Worm (Caenorhabditis elegans): Measurements from ENCODE around the gene srh-190.

srh-190 gene

ce11 chrV:3868905-3869304 lies 34.0 kb upstream of the srh-190 start, which contains the start of gene nhr-157:
nhr-157 (minus strand) TSS chrV:3869005.
- TF ChIP-seq fos-1 (tag; optimal IDR thresholded peaks at IDR 0.05) (no peak), ceh-82 (tag; optimal IDR thresholded peaks at IDR 0.05) (no peak), unc-62 (GFP tag; optimal IDR thresholded peaks at IDR 0.05) (no peak), F13H6.1 (tag; optimal IDR thresholded peaks at IDR 0.05) (no peak)

ce11 chrV:3870359-3870758 lies 32.5 kb upstream of the srh-190 start:
- TF ChIP-seq unc-62 (GFP tag; optimal IDR thresholded peaks at IDR 0.05) (no peak), mab-5 (tag; optimal IDR thresholded peaks at IDR 0.05) (no peak), lin-39 (tag; optimal IDR thresholded peaks at IDR 0.05) (no peak), F13H6.1 (tag; optimal IDR thresholded peaks at IDR 0.05) (no peak), unc-39 (tag; optimal IDR thresholded peaks at IDR 0.05) (no peak), nhr-23 (tag; optimal IDR thresholded peaks at IDR 0.05) (no peak), nhr-21 (tag; optimal IDR thresholded peaks at IDR 0.05) (peak; percentile 86), lsy-2 (tag; optimal IDR thresholded peaks at IDR 0.05) (peak in 1 of 2 experiments; percentile 24), egl-27 (tag; optimal IDR thresholded peaks at IDR 0.05) (no peak), R02D3.7 (tag; optimal IDR thresholded peaks at IDR 0.05) (no peak), nhr-77 (tag; optimal IDR thresholded peaks at IDR 0.05) (no peak), crh-2 (tag; optimal IDR thresholded peaks at IDR 0.05) (no peak), unc-55 (GFP tag; optimal IDR thresholded peaks at IDR 0.05) (no peak), nhr-6 (tag; optimal IDR thresholded peaks at IDR 0.05) (peak; percentile 1), dmd-4 (tag; optimal IDR thresholded peaks at IDR 0.05) (peak; percentile 62), nhr-25 (tag; optimal IDR thresholded peaks at IDR 0.05) (no peak), C34F6.9 (tag; optimal IDR thresholded peaks at IDR 0.05) (no peak), aly-2 (tag; optimal IDR thresholded peaks at IDR 0.05) (no peak), nhr-12 (tag; optimal IDR thresholded peaks at IDR 0.05) (no peak), sem-4 (tag; optimal IDR thresholded peaks at IDR 0.05) (no peak), mbf-1 (tag; optimal IDR thresholded peaks at IDR 0.05) (no peak), lin-13 (GFP tag; optimal IDR thresholded peaks at IDR 0.05) (no peak), gmeb-1 (tag; optimal IDR thresholded peaks at IDR 0.05) (no peak), ztf-4 (tag; optimal IDR thresholded peaks at IDR 0.05) (peak; percentile 59), ceh-82 (tag; optimal IDR thresholded peaks at IDR 0.05) (no peak), skn-1 (tag; optimal IDR thresholded peaks at IDR 0.05) (no peak), blmp-1 (tag; optimal IDR thresholded peaks at IDR 0.05; ENCODE audit: insufficient read depth) (no peak), ztf-11 (tag; optimal IDR thresholded peaks at IDR 0.05) (no peak), sma-9 (GFP tag; optimal IDR thresholded peaks at IDR 0.05) (no peak), sma-9 (tag; optimal IDR thresholded peaks at IDR 0.05) (no peak), fos-1 (tag; optimal IDR thresholded peaks at IDR 0.05) (no peak)

DNA sequence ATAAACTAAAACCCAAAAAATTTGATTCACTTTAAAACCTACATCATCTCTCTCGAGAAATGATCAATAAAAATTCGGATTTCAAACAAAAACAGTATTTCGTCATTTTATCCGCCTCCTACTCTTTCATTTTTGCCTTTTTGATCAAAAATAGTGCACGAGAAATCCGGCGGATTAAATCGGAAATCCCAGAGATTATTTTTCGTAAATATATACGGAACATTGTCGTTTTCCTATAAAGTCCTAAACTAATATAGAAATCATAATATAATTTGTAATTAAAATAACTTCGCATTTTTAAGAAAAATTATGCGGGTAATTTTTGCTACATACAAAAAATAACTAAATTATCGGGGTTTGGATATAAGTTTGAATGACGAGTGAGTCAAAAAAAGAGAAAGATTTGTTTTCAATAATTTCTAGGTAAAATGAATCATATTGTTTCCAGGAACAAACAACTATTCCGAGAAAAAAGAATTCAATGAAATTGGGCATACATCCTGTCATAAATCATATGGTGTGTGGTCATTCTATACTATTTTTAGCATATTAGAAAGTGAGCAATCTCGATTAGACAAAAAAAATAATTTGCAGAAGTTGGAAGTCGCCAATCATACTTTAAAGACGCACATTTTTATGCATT lies 28.7 kb upstream of the srh-190 start, which contains the start of gene nhr-158:
Gene nhr-158 (minus strand): TSS at position 51 of the 643 bp plus-strand sequence.
- TF ChIP-seq sma-9 (GFP tag; optimal IDR thresholded peaks at IDR 0.05) = peak; percentile 55
- TF ChIP-seq sma-9 (tag; optimal IDR thresholded peaks at IDR 0.05) = no peak
- peak; percentile 54 for TF ChIP-seq dmd-4 (tag; optimal IDR thresholded peaks at IDR 0.05)
- no peak for TF ChIP-seq sma-3 (GFP tag; optimal IDR thresholded peaks at IDR 0.05)
- peak; percentile 1 for TF ChIP-seq C34F6.9 (tag; optimal IDR thresholded peaks at IDR 0.05)
- no peak for TF ChIP-seq ceh-16 (tag; optimal IDR thresholded peaks at IDR 0.05)
- no peak for TF ChIP-seq R02D3.7 (tag; optimal IDR thresholded peaks at IDR 0.05)
- TF ChIP-seq fos-1 (tag; optimal IDR thresholded peaks at IDR 0.05) = no peak
- peak; percentile 87 for TF ChIP-seq nhr-21 (tag; optimal IDR thresholded peaks at IDR 0.05)
- no peak for TF ChIP-seq egl-27 (tag; optimal IDR thresholded peaks at IDR 0.05)
- TF ChIP-seq lsy-2 (tag; optimal IDR thresholded peaks at IDR 0.05) = peak in 1 of 2 experiments; percentile 42
- TF ChIP-seq nhr-25 (tag; optimal IDR thresholded peaks at IDR 0.05) = no peak
- peak; percentile 35 for TF ChIP-seq ztf-4 (tag; optimal IDR thresholded peaks at IDR 0.05)

DNA sequence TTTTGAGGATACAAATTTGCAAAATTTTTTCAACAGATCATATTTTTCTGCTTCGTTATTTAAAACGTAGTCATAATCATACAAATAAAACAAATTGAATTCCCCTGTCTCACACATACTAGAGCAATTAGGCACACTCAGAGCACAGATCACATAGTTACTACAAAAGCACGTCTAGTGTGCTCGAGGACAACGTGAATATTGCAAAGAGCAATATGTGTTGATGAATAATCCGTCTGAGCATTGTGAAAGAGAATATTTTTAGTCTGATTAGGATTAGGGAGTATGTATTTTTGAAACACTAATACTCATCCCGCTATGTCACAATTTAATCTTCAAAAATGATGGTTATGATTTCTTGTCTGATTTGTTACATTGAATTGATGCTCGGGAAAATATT lies 25.7 kb upstream of the srh-190 start:
- TF ChIP-seq lin-39 (tag; optimal IDR thresholded peaks at IDR 0.05) = no peak
- peak; percentile 3 for TF ChIP-seq nhr-21 (tag; optimal IDR thresholded peaks at IDR 0.05)

DNA sequence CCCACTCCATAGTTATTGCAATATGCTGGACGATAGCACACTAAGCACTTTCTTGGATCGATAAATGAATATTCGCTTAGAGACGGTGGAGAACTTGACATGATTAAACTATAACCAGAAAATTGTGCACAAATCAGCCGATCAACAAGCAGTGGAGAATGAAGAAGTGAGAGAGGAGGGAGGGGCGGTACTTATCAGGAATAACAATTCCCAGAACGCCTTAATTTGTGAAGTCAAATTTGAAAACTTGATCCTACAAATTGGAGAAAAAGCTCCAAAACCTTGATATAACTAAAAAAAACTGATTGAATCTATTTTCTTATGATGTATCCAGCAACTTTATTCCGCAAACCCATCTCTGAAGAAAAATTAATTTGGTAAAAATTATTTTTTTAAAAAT lies 24.7 kb upstream of the srh-190 start, which contains the start of gene nhr-159:
Gene nhr-159 (minus strand): TSS at position 101 of the 400 bp plus-strand sequence.
- TF ChIP-seq mdl-1 (tag; optimal IDR thresholded peaks at IDR 0.05) (no peak), crh-2 (tag; optimal IDR thresholded peaks at IDR 0.05) (no peak), nhr-25 (tag; optimal IDR thresholded peaks at IDR 0.05) (no peak), nhr-10 (tag; optimal IDR thresholded peaks at IDR 0.05) (no peak), zag-1 (tag; optimal IDR thresholded peaks at IDR 0.05) (no peak), ceh-82 (tag; optimal IDR thresholded peaks at IDR 0.05) (no peak), mbf-1 (tag; optimal IDR thresholded peaks at IDR 0.05) (no peak)
